Worm (Caenorhabditis elegans) whole organism, young adult: Measurements from ENCODE around the gene cyp-33D1.

Experiments used
- B0261.1 ChIP-seq: sonication (generic microtip); optimal IDR thresholded peaks from 2 replicates; lab custom pipeline; 2016; ENCODE audit warnings: mild to moderate bottlenecking, missing genetic modification characterization, moderate library complexity, missing compliant biosample characterization
- C06A6.2 ChIP-seq: fragments of 200-800 bp; sonication (Bioruptor generic); conservative IDR thresholded peaks from 2 replicates; pipeline ENCODE4 v1.3.6; 2022; ENCODE audit warnings: missing genetic modification characterization, missing compliant biosample characterization
- F33H1.4 ChIP-seq: fragments of 200-800 bp; sonication (Bioruptor generic); IDR thresholded peaks from 2 replicates; pipeline ENCODE4 v1.3.6; 2022; ENCODE audit warnings: missing genetic modification reagents, missing genetic modification characterization, missing compliant biosample characterization
- F39B2.1 ChIP-seq: fragments of 200-800 bp; sonication (Bioruptor generic); IDR thresholded peaks from 2 replicates; pipeline ENCODE4 v1.3.6; 2022; ENCODE audit warnings: missing genetic modification reagents, missing genetic modification characterization, missing compliant biosample characterization
- F49E8.2 ChIP-seq: sonication (generic microtip); optimal IDR thresholded peaks from 3 replicates; lab custom pipeline; 2017; ENCODE audit warnings: missing genetic modification characterization, mild to moderate bottlenecking, missing compliant biosample characterization, antibody characterized with exemption, moderate library complexity; ENCODE audit not compliant: insufficient read depth
- F57C9.4 ChIP-seq: sonication (generic microtip); optimal IDR thresholded peaks from 2 replicates; lab custom pipeline; 2017; ENCODE audit warnings: mild to moderate bottlenecking, missing genetic modification characterization, missing compliant biosample characterization
- K11D2.4 ChIP-seq: fragments of 200-800 bp; sonication (Bioruptor generic); IDR thresholded peaks from 2 replicates; pipeline ENCODE4 v1.3.6; 2022; ENCODE audit warnings: missing genetic modification reagents, missing genetic modification characterization, missing compliant biosample characterization
- K12H6.12 ChIP-seq: fragments of 200-800 bp; sonication (Bioruptor generic); optimal IDR thresholded peaks from 2 replicates; lab custom pipeline; 2018; ENCODE audit warnings: mild to moderate bottlenecking, missing genetic modification characterization, missing compliant biosample characterization
- Y53F4B.3 ChIP-seq: fragments of 200-800 bp; sonication (Bioruptor generic); IDR thresholded peaks from 2 replicates; pipeline ENCODE4 v1.3.6; 2022; ENCODE audit warnings: missing genetic modification reagents, missing genetic modification characterization, missing compliant biosample characterization
- ZK185.1 ChIP-seq: sonication (generic microtip); optimal IDR thresholded peaks from 2 replicates; lab custom pipeline; 2016; ENCODE audit warnings: mild to moderate bottlenecking, missing genetic modification characterization, missing compliant biosample characterization; ENCODE audit not compliant: poor library complexity, severe bottlenecking
- akir-1 ChIP-seq: fragments of 200-800 bp; sonication (Bioruptor generic); optimal IDR thresholded peaks from 2 replicates; lab custom pipeline; 2018; ENCODE audit warnings: mild to moderate bottlenecking, missing genetic modification characterization, moderate library complexity, missing compliant biosample characterization
- atf-7 ChIP-seq: sonication (generic microtip); optimal IDR thresholded peaks from 2 replicates; lab custom pipeline; 2017; ENCODE audit warnings: mild to moderate bottlenecking, missing genetic modification characterization, missing compliant biosample characterization
- attf-5 ChIP-seq: fragments of 200-800 bp; sonication (Bioruptor generic); optimal IDR thresholded peaks from 2 replicates; lab custom pipeline; 2018; ENCODE audit warnings: mild to moderate bottlenecking, missing genetic modification characterization, missing compliant biosample characterization
- attf-6 ChIP-seq: fragments of 200-800 bp; sonication (Bioruptor generic); IDR thresholded peaks from 2 replicates; pipeline ENCODE4 v1.3.6; 2022; ENCODE audit warnings: missing genetic modification reagents, missing genetic modification characterization, missing compliant biosample characterization
- cebp-2 ChIP-seq: fragments of 200-800 bp; sonication (Bioruptor generic); IDR thresholded peaks from 2 replicates; pipeline ENCODE4 v1.3.6; 2022; ENCODE audit warnings: missing genetic modification characterization, missing compliant biosample characterization
- ceh-27 ChIP-seq: fragments of 200-800 bp; sonication (Bioruptor generic); optimal IDR thresholded peaks from 2 replicates; lab custom pipeline; 2018; ENCODE audit warnings: mild to moderate bottlenecking, missing genetic modification characterization, moderate library complexity, missing compliant biosample characterization
- ceh-79 ChIP-seq: sonication (generic microtip); optimal IDR thresholded peaks from 2 replicates; lab custom pipeline; 2017; ENCODE audit warnings: mild to moderate bottlenecking, missing genetic modification characterization, missing compliant biosample characterization
- dpl-1 ChIP-seq: fragments of 150-350 bp; optimal IDR thresholded peaks from 2 replicates; lab custom pipeline; 2014; ENCODE audit warnings: missing biosample characterization, missing genetic modification reagents, missing genetic modification characterization
- ekl-4 ChIP-seq: fragments of 200-800 bp; sonication (Bioruptor generic); IDR thresholded peaks from 2 replicates; pipeline ENCODE4 v1.3.6; 2022; ENCODE audit warnings: missing genetic modification reagents, missing genetic modification characterization, missing compliant biosample characterization
- gei-17 ChIP-seq: fragments of 200-800 bp; sonication (Bioruptor generic); optimal IDR thresholded peaks from 2 replicates; lab custom pipeline; 2018; ENCODE audit warnings: mild to moderate bottlenecking, missing genetic modification characterization, missing compliant biosample characterization
- hlh-26 ChIP-seq: fragments of 200-800 bp; sonication (Bioruptor generic); conservative IDR thresholded peaks from 2 replicates; pipeline ENCODE4 v1.3.6; 2022; ENCODE audit warnings: missing genetic modification reagents, missing genetic modification characterization, missing compliant biosample characterization
- hmg-1.2 ChIP-seq: fragments of 200-800 bp; sonication (Bioruptor generic); IDR thresholded peaks from 2 replicates; pipeline ENCODE4 v1.3.6; 2022; ENCODE audit warnings: missing genetic modification reagents, missing genetic modification characterization, missing compliant biosample characterization
- lin-40 ChIP-seq: sonication (generic microtip); optimal IDR thresholded peaks from 2 replicates; lab custom pipeline; 2016; ENCODE audit warnings: missing genetic modification characterization, mild to moderate bottlenecking, missing compliant biosample characterization, missing genotype, missing genetic modification reagents
- lin-54 ChIP-seq: fragments of 200-800 bp; sonication (Bioruptor generic); optimal IDR thresholded peaks from 2 replicates; lab custom pipeline; 2018; ENCODE audit warnings: mild to moderate bottlenecking, missing genetic modification characterization, missing compliant biosample characterization
- nhr-120 ChIP-seq: fragments of 200-800 bp; sonication (Bioruptor generic); IDR thresholded peaks from 2 replicates; pipeline ENCODE4 v1.3.6; 2022; ENCODE audit warnings: missing genetic modification characterization, missing compliant biosample characterization
- nhr-27 ChIP-seq: fragments of 200-800 bp; sonication (Bioruptor generic); optimal IDR thresholded peaks from 2 replicates; lab custom pipeline; 2018; ENCODE audit warnings: mild to moderate bottlenecking, missing genetic modification characterization, moderate library complexity, missing compliant biosample characterization
- nhr-80 ChIP-seq: sonication (generic microtip); optimal IDR thresholded peaks from 2 replicates; lab custom pipeline; 2016; ENCODE audit warnings: missing genetic modification characterization, missing compliant biosample characterization
- rpc-1 ChIP-seq, 2 experiments: fragments of 150-350 bp in 1 of 2; sonication (generic microtip) in 1 of 2; optimal IDR thresholded peaks; 2 replicates each; lab custom pipeline; 2014 to 2018; ENCODE audit warnings: missing biosample characterization in 1 of 2, missing genetic modification characterization in 1 of 2, missing genetic modification reagents in 1 of 2, missing genotype in 1 of 2
- sdz-38 ChIP-seq: sonication (generic microtip); optimal IDR thresholded peaks from 2 replicates; lab custom pipeline; 2016; ENCODE audit warnings: missing genotype, missing genetic modification characterization, missing compliant biosample characterization
- snpc-3.4 ChIP-seq: sonication (generic microtip); optimal IDR thresholded peaks from 2 replicates; lab custom pipeline; 2017; ENCODE audit warnings: missing genetic modification characterization, mild to moderate bottlenecking, missing compliant biosample characterization, antibody characterized with exemption, moderate library complexity, missing genotype, missing genetic modification reagents
- snpc-4 ChIP-seq, 5 experiments: fragments of 150-350 bp in 1 of 5; sonication (generic microtip) in 4 of 5; optimal IDR thresholded peaks; 2 replicates each; lab custom pipeline; 2014 to 2018; ENCODE audit warnings: missing genetic modification characterization in 5 of 5, missing biosample characterization in 3 of 5, antibody characterized with exemption in 2 of 5, mild to moderate bottlenecking in 2 of 5, missing compliant biosample characterization in 2 of 5, missing genotype in 2 of 5, moderate library complexity in 2 of 5, missing genetic modification reagents in 1 of 5
- somi-1 ChIP-seq: fragments of 200-800 bp; sonication (Bioruptor generic); optimal IDR thresholded peaks from 2 replicates; lab custom pipeline; 2018; ENCODE audit warnings: mild to moderate bottlenecking, missing genetic modification characterization, missing compliant biosample characterization
- tbx-9 ChIP-seq: sonication (generic microtip); optimal IDR thresholded peaks from 2 replicates; lab custom pipeline; 2016; ENCODE audit warnings: borderline replicate concordance, missing genetic modification characterization, inconsistent platforms, missing compliant biosample characterization
- unc-62 ChIP-seq: fragments of 150-350 bp; optimal IDR thresholded peaks from 2 replicates; lab custom pipeline; 2014; ENCODE audit warnings: missing biosample characterization, missing genetic modification reagents, missing genetic modification characterization
- ztf-22 ChIP-seq: fragments of 200-800 bp; sonication (Bioruptor generic); optimal IDR thresholded peaks from 2 replicates; lab custom pipeline; 2018; ENCODE audit warnings: mild to moderate bottlenecking, missing genetic modification characterization, moderate library complexity, missing compliant biosample characterization
- ztf-26 ChIP-seq: sonication (generic microtip); optimal IDR thresholded peaks from 2 replicates; lab custom pipeline; 2017; ENCODE audit warnings: missing genetic modification characterization, missing compliant biosample characterization
- ztf-28 ChIP-seq: fragments of 200-800 bp; sonication (Bioruptor generic); IDR thresholded peaks from 2 replicates; pipeline ENCODE4 v1.3.6; 2022; ENCODE audit warnings: missing genetic modification reagents, missing genetic modification characterization, missing compliant biosample characterization
- ztf-6 ChIP-seq: fragments of 200-800 bp; sonication (Bioruptor generic); IDR thresholded peaks from 2 replicates; pipeline ENCODE4 v1.3.6; 2022; ENCODE audit warnings: missing genetic modification reagents, missing genetic modification characterization, missing compliant biosample characterization

Gene cyp-33D1

DNA sequence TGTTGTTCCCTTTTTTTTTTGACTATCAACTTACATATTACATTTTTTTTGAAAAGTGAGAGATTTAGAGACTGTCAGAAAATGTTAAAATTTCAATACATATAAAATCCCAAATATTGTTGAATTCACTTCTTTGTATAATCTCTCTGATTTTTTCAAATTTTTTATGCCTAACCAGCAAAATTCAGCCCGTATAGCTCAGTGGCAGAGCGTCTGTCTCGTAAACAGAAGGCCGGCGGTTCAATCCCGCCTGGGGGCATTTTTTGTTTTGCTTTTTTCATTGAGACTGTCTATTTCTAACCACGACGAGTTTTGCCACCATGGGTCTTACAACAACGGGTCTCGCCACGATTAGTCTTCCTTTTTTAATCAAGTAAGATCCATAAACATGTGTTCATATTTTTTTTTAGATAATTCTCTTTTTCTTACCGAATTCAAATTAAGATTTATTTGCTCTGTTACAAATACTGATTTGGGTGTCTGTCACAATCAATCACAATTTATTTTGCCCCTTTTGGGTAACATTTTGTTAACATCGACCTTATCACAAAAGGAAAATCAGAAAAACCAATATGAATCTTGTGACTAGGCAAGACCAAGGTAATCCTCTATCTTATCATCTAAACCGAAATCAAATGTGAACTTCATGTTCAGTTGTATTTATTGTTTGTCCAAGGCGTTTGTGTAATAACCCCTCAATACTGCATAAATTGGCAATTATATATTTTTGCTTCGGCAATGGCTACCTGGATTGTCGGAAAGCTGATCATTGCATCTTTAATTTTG, 43.5 kb upstream of the cyp-33D1 start, which contains the start of gene glc-1 (continued):
- TF ChIP-seq lin-54 (GFP tag; lab: Kevin White, UChicago) (no peak), lin-40 (tag; lab: Kevin White, UChicago) (no peak), F49E8.2 (tag; lab: Kevin White, UChicago) (no peak), cebp-2 (GFP tag; lab: Robert Waterston, UW) (no peak), K12H6.12 (tag; lab: Kevin White, UChicago) (no peak), gei-17 (GFP tag; lab: Kevin White, UChicago) (no peak), unc-62 (GFP tag; lab: Kevin White, UChicago) (no peak), nhr-27 (tag; lab: Kevin White, UChicago) (no peak), F57C9.4 (tag; lab: Kevin White, UChicago) (no peak), snpc-3.4 (tag; lab: Kevin White, UChicago) (no peak), ztf-22 (no peak), snpc-4 (GFP tag; optimal IDR thresholded peaks at IDR 0.05; lab: Kevin White, UChicago) (no peak), snpc-4 (tag; optimal IDR thresholded peaks at IDR 0.05; lab: Kevin White, UChicago) (peak in 1 of 4 experiments; percentile 21), attf-6 (GFP tag; lab: Robert Waterston, UW) (0 out of 2 replicates have a peak, but pooled peaks have one; percentile 27), tbx-9 (tag; lab: Kevin White, UChicago) (no peak), attf-5 (GFP tag; lab: Kevin White, UChicago) (no peak), rpc-1 (optimal IDR thresholded peaks at IDR 0.05; lab: Kevin White, UChicago) (peak; percentile 29), rpc-1 (tag; optimal IDR thresholded peaks at IDR 0.05; lab: Kevin White, UChicago) (peak; percentile 74), dpl-1 (no peak), B0261.1 (tag; lab: Kevin White, UChicago) (peak; percentile 42)

DNA sequence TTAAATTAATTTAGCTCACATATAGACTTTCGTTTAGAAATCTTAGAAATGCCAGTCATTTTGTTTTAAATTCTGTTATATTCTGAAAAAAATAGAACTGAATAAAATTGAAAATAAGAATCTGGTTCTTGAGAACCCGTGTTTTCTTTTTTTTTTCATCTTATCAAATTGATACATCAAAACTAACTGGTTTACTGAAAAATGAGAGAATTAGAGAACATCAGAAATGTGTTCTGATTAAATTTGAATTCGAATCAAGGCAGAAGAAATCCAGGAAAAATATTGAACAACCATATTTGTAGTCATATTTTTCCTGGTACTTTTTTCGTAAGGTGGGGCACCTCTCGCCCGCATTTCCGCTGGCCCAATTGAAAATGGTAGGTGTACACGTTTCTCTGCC, 42.9 kb upstream of the cyp-33D1 start, which contains the start of gene F11A5.15:
Gene F11A5.15, minus strand, starts transcription at position 101 of the 400 bp plus-strand sequence.
- TF ChIP-seq hlh-26: no peak
- TF ChIP-seq ztf-6 (GFP tag; lab: Robert Waterston, UW): no peak
- TF ChIP-seq, all 124 proteins: peak for 0

DNA sequence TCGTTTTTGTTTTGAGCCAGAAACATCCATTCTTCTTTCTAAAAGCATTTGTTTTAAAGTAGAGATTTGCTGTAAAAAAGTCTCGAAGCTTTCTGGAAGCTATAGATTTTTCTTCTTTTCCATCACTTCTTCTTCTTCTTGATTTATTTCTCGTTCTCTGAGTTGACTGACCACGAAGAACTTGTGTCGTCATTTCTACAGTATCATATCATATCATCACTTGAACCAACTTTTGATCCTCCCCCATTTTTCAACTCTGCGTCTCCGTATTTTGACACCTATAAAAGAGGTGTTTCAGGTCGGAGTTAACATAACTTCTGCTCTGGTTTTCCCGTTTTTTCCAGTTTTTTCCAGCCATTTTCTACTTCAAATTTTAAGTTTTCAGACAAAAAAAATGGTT, 38.8 kb upstream of the cyp-33D1 start, which contains the start of gene F11A5.9:
Gene F11A5.9, plus strand, starts transcription at position 386 of the 400 bp plus-strand sequence.
- TF ChIP-seq K11D2.4 (GFP tag; lab: Robert Waterston, UW) (no peak), akir-1 (GFP tag; lab: Kevin White, UChicago) (no peak), ZK185.1 (tag; lab: Kevin White, UChicago) (no peak), nhr-120 (no peak), ztf-28 (GFP tag; lab: Robert Waterston, UW) (no peak), ekl-4 (GFP tag; lab: Robert Waterston, UW) (no peak), nhr-80 (no peak), ceh-27 (GFP tag; lab: Kevin White, UChicago) (no peak), sdz-38 (no peak), hmg-1.2 (GFP tag; lab: Robert Waterston, UW) (no peak)

DNA sequence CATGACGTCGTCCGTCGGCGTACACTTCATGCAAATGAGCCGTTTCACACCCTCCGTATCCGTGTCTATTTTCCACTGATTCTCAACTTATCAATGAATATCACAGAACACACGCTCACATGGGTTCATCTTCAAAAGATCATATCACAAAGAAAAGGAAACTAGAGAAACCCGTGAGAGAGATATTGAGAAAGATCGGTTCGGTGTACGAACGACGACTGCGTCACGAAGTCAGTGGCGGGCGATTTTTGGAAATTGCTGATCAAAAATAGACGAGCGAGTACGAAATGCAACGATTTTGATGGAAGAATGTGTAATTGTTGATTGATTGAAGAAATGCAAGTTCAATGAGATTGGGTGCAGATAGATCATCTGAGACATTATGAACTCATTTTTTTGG, 37.7 kb upstream of the cyp-33D1 start:
- TF ChIP-seq atf-7 (tag; lab: Kevin White, UChicago) (no peak), somi-1 (GFP tag; lab: Kevin White, UChicago) (peak; percentile 30), ceh-79 (no peak), C06A6.2 (GFP tag; lab: Robert Waterston, UW) (peak; percentile 58; the same call in 1 of the 2 replicates), ztf-26 (tag; lab: Kevin White, UChicago) (peak; percentile 65), F33H1.4 (GFP tag; lab: Robert Waterston, UW) (no peak), F39B2.1 (GFP tag; lab: Robert Waterston, UW) (no peak), Y53F4B.3 (GFP tag; lab: Robert Waterston, UW) (no peak), lin-54 (GFP tag; lab: Kevin White, UChicago) (no peak)
- TF ChIP-seq, all 124 proteins: peak for 3
